Fruit fly (Drosophila melanogaster) whole organism, embryonic: ENCODE data around the gene CG15641.

ENCODE experiments used
- Awh ChIP-seq: fragments of 200-800 bp; sonication (Bioruptor generic); IDR thresholded peaks from 2 replicates; pipeline ENCODE4, ENCODE4 v1.3.6; 2022; ENCODE audit warnings: missing biosample characterization, missing genetic modification characterization
- CG1233 ChIP-seq: fragments of 200-800 bp; sonication (Bioruptor generic); optimal IDR thresholded peaks from 4 replicates; lab custom pipeline; 2018; ENCODE audit warnings: missing biosample characterization, mild to moderate bottlenecking, missing genetic modification characterization
- CG14014 ChIP-seq: fragments of 200-800 bp; sonication (Bioruptor generic); IDR thresholded peaks from 2 replicates; pipeline ENCODE4 v1.3.6; 2022; ENCODE audit warnings: missing biosample characterization, missing genetic modification characterization
- CG18619 ChIP-seq: fragments of 200-800 bp; sonication (Bioruptor generic); optimal IDR thresholded peaks from 3 replicates; lab custom pipeline; 2017; ENCODE audit warnings: missing biosample characterization, mild to moderate bottlenecking, missing genetic modification characterization
- CG34422 ChIP-seq: fragments of 200-800 bp; sonication (Bioruptor generic); IDR thresholded peaks from 3 replicates; pipeline ENCODE4 v1.3.6; 2022; ENCODE audit warnings: missing biosample characterization, missing genetic modification characterization
- CG6254 ChIP-seq: fragments of 200-800 bp; sonication (Bioruptor generic); optimal IDR thresholded peaks from 3 replicates; lab custom pipeline; 2017; ENCODE audit warnings: mild to moderate bottlenecking, missing biosample characterization, missing genetic modification reagents, missing genetic modification characterization
- CG9727 ChIP-seq: fragments of 200-800 bp; sonication (Bioruptor generic); optimal IDR thresholded peaks from 3 replicates; lab custom pipeline; 2017; ENCODE audit warnings: missing biosample characterization, mild to moderate bottlenecking, missing genetic modification characterization
- H15 ChIP-seq: fragments of 200-800 bp; sonication (Bioruptor generic); IDR thresholded peaks from 3 replicates; pipeline ENCODE4 v1.3.6; 2022; ENCODE audit warnings: missing biosample characterization, missing genetic modification characterization
- Sox102F ChIP-seq: fragments of 200-800 bp; sonication (Bioruptor generic); optimal IDR thresholded peaks from 2 replicates; lab custom pipeline; 2018; ENCODE audit warnings: missing biosample characterization, mild to moderate bottlenecking, missing genetic modification characterization, moderate library complexity
- ind ChIP-seq: fragments of 200-800 bp; sonication (Bioruptor generic); optimal IDR thresholded peaks from 3 replicates; lab custom pipeline; 2016; ENCODE audit warnings: missing biosample characterization, missing genetic modification characterization
- phol ChIP-seq: fragments of 200-800 bp; sonication (Bioruptor generic); optimal IDR thresholded peaks from 3 replicates; lab custom pipeline; 2018; ENCODE audit warnings: missing biosample characterization, mild to moderate bottlenecking, missing genetic modification characterization, moderate library complexity
- sr ChIP-seq: fragments of 200-800 bp; sonication (Bioruptor generic); IDR thresholded peaks from 3 replicates; pipeline ENCODE4 v1.3.6; 2022; ENCODE audit warnings: missing biosample characterization, missing genetic modification characterization

- no peak for TF ChIP-seq CG34422 (GFP tag; lab: Robert Waterston, UW)
- no peak for TF ChIP-seq H15 (GFP tag; lab: Robert Waterston, UW)
- TF ChIP-seq CG14014 (GFP tag; lab: Robert Waterston, UW), result no peak
- no peak for TF ChIP-seq CG1233
- no peak for TF ChIP-seq Sox102F (GFP tag; lab: Kevin White, UChicago)
- TF ChIP-seq CG18619, result no peak
- TF ChIP-seq phol (tag; lab: Kevin White, UChicago), result peak; percentile 51
- peak; percentile 46 for TF ChIP-seq CG9727 (GFP tag; lab: Kevin White, UChicago)
- TF ChIP-seq Awh (GFP tag; lab: Robert Waterston, UW), result no peak
- no peak for TF ChIP-seq sr
- no peak for TF ChIP-seq ind (GFP tag; lab: Kevin White, UChicago)
- TF ChIP-seq CG6254 (GFP tag; lab: Kevin White, UChicago), result no peak
These were observed 7.7 kb downstream of the CG15641 start, which contains the start of gene mh for dm6 chrX:15475367-15475789.
